Worm (Caenorhabditis elegans) whole organism, L3 larva: ENCODE measurements around the gene K06H7.7.

ENCODE experiments used
- R02D3.7 ChIP-seq: fragments of 150-350 bp; optimal IDR thresholded peaks from 2 replicates; lab custom pipeline; 2014; ENCODE audit warnings: missing biosample characterization, missing genetic modification characterization
- aly-2 ChIP-seq: fragments of 150-350 bp; optimal IDR thresholded peaks from 2 replicates; lab custom pipeline; 2014; ENCODE audit warnings: missing biosample characterization, missing genetic modification characterization
- ama-1 ChIP-seq: fragments of 150-350 bp; optimal IDR thresholded peaks from 2 replicates; lab custom pipeline; 2018
- ceh-82 ChIP-seq: fragments of 150-350 bp; optimal IDR thresholded peaks from 2 replicates; lab custom pipeline; 2014; ENCODE audit warnings: missing biosample characterization, missing genetic modification characterization
- daf-12 ChIP-seq: fragments of 150-350 bp; optimal IDR thresholded peaks from 2 replicates; lab custom pipeline; 2014; ENCODE audit warnings: missing biosample characterization, missing genetic modification reagents, missing genetic modification characterization
- egl-5 ChIP-seq: fragments of 150-350 bp; optimal IDR thresholded peaks from 2 replicates; lab custom pipeline; 2017; ENCODE audit warnings: missing biosample characterization, missing genetic modification reagents, missing genetic modification characterization, inconsistent platforms
- elt-2 ChIP-seq: sonication (generic microtip); optimal IDR thresholded peaks from 2 replicates; lab custom pipeline; 2016; ENCODE audit warnings: missing genetic modification reagents, mild to moderate bottlenecking, missing genetic modification characterization, missing compliant biosample characterization
- elt-3 ChIP-seq, 3 experiments: fragments of 150-350 bp in 1 of 3; sonication (generic microtip) in 2 of 3; optimal IDR thresholded peaks; 2 replicates in 2 of 3; 4 replicates in 1 of 3; lab custom pipeline; 2014 to 2017; ENCODE audit warnings: missing biosample characterization in 3 of 3, missing genetic modification characterization in 3 of 3
- fkh-10 ChIP-seq: sonication (generic microtip); optimal IDR thresholded peaks from 2 replicates; lab custom pipeline; 2017; ENCODE audit warnings: missing biosample characterization, missing genetic modification reagents, missing genetic modification characterization
- fos-1 ChIP-seq: fragments of 150-350 bp; optimal IDR thresholded peaks from 2 replicates; lab custom pipeline; 2014; ENCODE audit warnings: missing biosample characterization, missing genetic modification characterization
- hmg-11 ChIP-seq: sonication (generic microtip); optimal IDR thresholded peaks from 2 replicates; lab custom pipeline; 2016; ENCODE audit warnings: missing genetic modification characterization, missing compliant biosample characterization
- lin-15B ChIP-seq: fragments of 150-350 bp; optimal IDR thresholded peaks from 2 replicates; lab custom pipeline; 2014; ENCODE audit warnings: missing biosample characterization, missing genetic modification characterization
- mdl-1 ChIP-seq: fragments of 150-350 bp; optimal IDR thresholded peaks from 2 replicates; lab custom pipeline; 2014; ENCODE audit warnings: missing biosample characterization, missing genetic modification characterization
- mml-1 ChIP-seq: fragments of 150-350 bp; sonication (generic microtip); optimal IDR thresholded peaks from 3 replicates; lab custom pipeline; 2014; ENCODE audit warnings: missing biosample characterization, missing genetic modification characterization
- nfya-1 ChIP-seq: sonication (generic microtip); optimal IDR thresholded peaks from 2 replicates; lab custom pipeline; 2017; ENCODE audit warnings: missing genetic modification characterization, mild to moderate bottlenecking, missing compliant biosample characterization, antibody characterized with exemption, moderate library complexity; ENCODE audit not compliant: insufficient read depth
- nhr-11 ChIP-seq: fragments of 150-350 bp; optimal IDR thresholded peaks from 2 replicates; lab custom pipeline; 2014; ENCODE audit warnings: missing biosample characterization, missing genetic modification characterization
- nhr-12 ChIP-seq: fragments of 150-350 bp; optimal IDR thresholded peaks from 2 replicates; lab custom pipeline; 2014; ENCODE audit warnings: missing biosample characterization, missing genetic modification characterization
- nhr-23 ChIP-seq: fragments of 150-350 bp; optimal IDR thresholded peaks from 2 replicates; lab custom pipeline; 2014; ENCODE audit warnings: missing biosample characterization, missing genetic modification reagents, missing genetic modification characterization
- nhr-237 ChIP-seq: fragments of 150-350 bp; optimal IDR thresholded peaks from 2 replicates; lab custom pipeline; 2014; ENCODE audit warnings: missing biosample characterization, missing genetic modification characterization
- nhr-28 ChIP-seq: fragments of 150-350 bp; optimal IDR thresholded peaks from 2 replicates; lab custom pipeline; 2014; ENCODE audit warnings: missing biosample characterization, missing genetic modification characterization
- nhr-43 ChIP-seq: sonication (generic microtip); optimal IDR thresholded peaks from 2 replicates; lab custom pipeline; 2016; ENCODE audit warnings: mild to moderate bottlenecking, missing genetic modification characterization, missing compliant biosample characterization; ENCODE audit not compliant: poor library complexity, severe bottlenecking
- nhr-77 ChIP-seq: fragments of 150-350 bp; optimal IDR thresholded peaks from 2 replicates; lab custom pipeline; 2014; ENCODE audit warnings: missing biosample characterization, missing genetic modification characterization
- pha-4 ChIP-seq: fragments of 150-350 bp; optimal IDR thresholded peaks from 2 replicates; lab custom pipeline; 2014; ENCODE audit warnings: missing biosample characterization, missing genetic modification reagents, missing genetic modification characterization
- pqm-1 ChIP-seq: fragments of 150-350 bp; optimal IDR thresholded peaks from 2 replicates; lab custom pipeline; 2017; ENCODE audit warnings: missing biosample characterization, missing genetic modification characterization, inconsistent platforms
- sea-2 ChIP-seq: fragments of 150-350 bp; sonication (generic microtip); optimal IDR thresholded peaks from 4 replicates; lab custom pipeline; 2014; ENCODE audit warnings: missing biosample characterization, missing genetic modification reagents, missing genetic modification characterization
- skn-1 ChIP-seq: fragments of 150-350 bp; optimal IDR thresholded peaks from 2 replicates; lab custom pipeline; 2014; ENCODE audit warnings: missing biosample characterization, missing genetic modification characterization
- tbx-2 ChIP-seq: sonication (generic microtip); optimal IDR thresholded peaks from 2 replicates; lab custom pipeline; 2016; ENCODE audit warnings: mild to moderate bottlenecking, missing genetic modification characterization, missing compliant biosample characterization
- unc-39 ChIP-seq: sonication (generic microtip); optimal IDR thresholded peaks from 4 replicates; lab custom pipeline; 2017; ENCODE audit warnings: missing biosample characterization, missing genetic modification characterization
- unc-62 ChIP-seq: fragments of 150-350 bp; sonication (generic microtip); optimal IDR thresholded peaks from 4 replicates; lab custom pipeline; 2014; ENCODE audit warnings: missing biosample characterization, missing genetic modification reagents, missing genetic modification characterization
- zag-1 ChIP-seq: fragments of 150-350 bp; optimal IDR thresholded peaks from 2 replicates; lab custom pipeline; 2014; ENCODE audit warnings: missing biosample characterization, missing genetic modification characterization
- ztf-4 ChIP-seq: fragments of 150-350 bp; optimal IDR thresholded peaks from 2 replicates; lab custom pipeline; 2014; ENCODE audit warnings: missing biosample characterization, missing genetic modification characterization

K06H7.7 gene

ce11 chrIII:8042775-8043174 is 42.5 kb downstream of the K06H7.7 start, which contains the start of gene K12H4.6:
Gene K12H4.6 (minus strand): TSS chrIII:8042875.
- TF ChIP-seq lin-15B (tag; lab: Kevin White, UChicago) (no peak), skn-1 (tag; lab: Kevin White, UChicago) (no peak), mdl-1 (no peak), fos-1 (no peak), sea-2 (no peak), nhr-28 (tag; lab: Kevin White, UChicago) (no peak), zag-1 (tag; lab: Kevin White, UChicago) (no peak), aly-2 (tag; lab: Kevin White, UChicago) (no peak), tbx-2 (tag; lab: Kevin White, UChicago) (no peak), ceh-82 (tag; lab: Kevin White, UChicago) (no peak), daf-12 (tag; lab: Kevin White, UChicago) (no peak), ama-1 (no peak), unc-39 (tag; lab: Kevin White, UChicago) (no peak), nhr-77 (tag; lab: Kevin White, UChicago) (no peak)
- TF ChIP-seq, all 47 proteins: peak for 0

- TF ChIP-seq daf-12 (tag; lab: Kevin White, UChicago) (no peak), nhr-28 (tag; lab: Kevin White, UChicago) (no peak), nfya-1 (tag; lab: Kevin White, UChicago) (no peak), elt-2 (no peak), pha-4 (no peak), nhr-43 (tag; lab: Kevin White, UChicago) (no peak), hmg-11 (no peak), ztf-4 (tag; lab: Kevin White, UChicago) (no peak), pqm-1 (tag; lab: Kevin White, UChicago) (no peak), sea-2 (no peak), mml-1 (tag; lab: Kevin White, UChicago) (no peak)
- TF ChIP-seq, all 47 proteins: peak for 0
Observed at ce11 chrIII:8037941-8038340, 47.3 kb downstream of the K06H7.7 start, which contains the start of gene dpf-6. Gene dpf-6 (plus strand): TSS chrIII:8038241.

ce11 chrIII:8036497-8036896 is 48.8 kb downstream of the K06H7.7 start:
- no peak for TF ChIP-seq nhr-43 (tag; lab: Kevin White, UChicago)
- no peak for TF ChIP-seq nfya-1 (tag; lab: Kevin White, UChicago)
- no peak for TF ChIP-seq fkh-10
- TF ChIP-seq lin-15B (tag; lab: Kevin White, UChicago) = no peak
- TF ChIP-seq elt-3 (tag; optimal IDR thresholded peaks at IDR 0.05; lab: Kevin White, UChicago) = peak in 1 of 3 experiments; percentile 79
- TF ChIP-seq egl-5 (tag; lab: Kevin White, UChicago) = no peak
- no peak for TF ChIP-seq ztf-4 (tag; lab: Kevin White, UChicago)
- no peak for TF ChIP-seq unc-62 (GFP tag; lab: Kevin White, UChicago)
- TF ChIP-seq nhr-11 = no peak
- TF ChIP-seq nhr-12 = no peak
- TF ChIP-seq ceh-82 (tag; lab: Kevin White, UChicago) = no peak
- no peak for TF ChIP-seq nhr-77 (tag; lab: Kevin White, UChicago)
- no peak for TF ChIP-seq elt-2
- TF ChIP-seq nhr-23 (tag; lab: Kevin White, UChicago) = peak; percentile 1
- TF ChIP-seq R02D3.7 = no peak
- TF ChIP-seq, all 47 proteins: peak for 2

- TF ChIP-seq nhr-237 (tag; lab: Kevin White, UChicago) = no peak
- TF ChIP-seq, all 47 proteins: peak for 0
Observed at ce11 chrIII:8036050-8036449, 49.2 kb downstream of the K06H7.7 start.
